Fruit fly (Drosophila melanogaster) ovary, adult (tissue): ENCODE measurements around the gene CG13063.

Source experiments
- CG17801 ChIP-seq: fragments of 200-800 bp; optimal IDR thresholded peaks from 2 replicates; lab custom pipeline; 2019; ENCODE audit warnings: missing biosample characterization, mild to moderate bottlenecking, missing genetic modification characterization, moderate library complexity; ENCODE audit not compliant: partially characterized antibody

CG13063 gene

DNA sequence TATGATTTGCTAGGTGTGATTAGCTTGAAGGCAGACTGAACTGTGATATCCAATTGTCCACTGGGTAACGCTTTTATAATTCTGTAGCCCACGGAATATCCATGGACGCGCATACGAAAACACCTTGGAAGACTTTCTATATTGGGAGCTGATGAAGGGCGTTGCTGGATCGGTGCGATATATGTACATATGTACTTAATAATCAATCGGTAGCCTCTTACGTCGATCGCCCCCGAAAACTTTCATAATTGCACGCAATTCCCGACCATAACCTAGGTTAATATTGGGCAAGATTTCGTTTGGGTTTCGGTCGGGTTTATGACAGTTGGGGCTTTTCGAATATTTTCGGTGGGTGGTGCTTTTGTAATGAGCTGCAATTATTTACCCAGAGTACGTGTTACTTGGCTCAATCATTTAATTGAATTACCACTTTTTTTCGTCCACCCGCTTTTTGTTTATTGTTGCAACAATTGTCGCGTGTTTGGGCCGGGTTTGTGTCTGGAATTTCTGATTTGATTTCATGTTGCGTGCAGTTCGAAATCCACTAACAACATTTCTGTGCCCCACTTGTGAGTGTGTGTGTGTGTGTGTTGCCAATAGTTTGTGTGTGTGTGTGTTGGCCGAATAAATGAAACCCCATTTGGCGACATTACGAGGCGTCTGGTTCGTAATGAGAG is 24.4 kb upstream of the CG13063 start, which contains the start of gene CG13049:
Gene CG13049, minus strand, starts transcription at position 51 of the 677 bp plus-strand sequence.
- no peak for TF ChIP-seq CG17801 (GFP tag; lab: Kevin White, UChicago)

dm6 chr3L:16283821-16284220 is 22.6 kb upstream of the CG13063 start, which contains the start of gene CG13048:
Gene CG13048 (minus strand): TSS chr3L:16283921.
- no peak for TF ChIP-seq CG17801 (GFP tag; lab: Kevin White, UChicago)

dm6 chr3L:16285346-16285911 is 21.0 kb upstream of the CG13063 start, which contains the start of gene CG13047:
Gene CG13047 (minus strand): TSS chr3L:16285396.
- no peak for TF ChIP-seq CG17801 (GFP tag; lab: Kevin White, UChicago)

DNA sequence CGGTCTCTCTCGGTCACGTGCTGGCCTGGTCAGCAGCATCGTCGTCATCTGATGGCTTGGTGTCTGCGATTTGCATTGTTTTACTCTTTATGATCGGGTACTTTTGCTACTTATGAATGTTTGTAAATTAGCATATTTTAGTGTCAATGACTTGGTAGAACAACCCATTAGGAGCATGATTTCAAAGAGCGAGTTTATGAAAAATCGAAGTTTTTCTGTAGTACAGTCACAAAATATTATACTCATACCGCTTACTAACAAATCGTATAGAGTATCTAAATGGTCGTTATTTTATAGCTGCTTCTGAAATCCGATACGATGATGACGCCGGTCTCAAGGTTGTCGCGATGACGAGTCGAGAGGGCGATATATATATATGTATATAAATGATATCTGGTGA is 20.1 kb upstream of the CG13063 start:
- no peak for TF ChIP-seq CG17801 (GFP tag; lab: Kevin White, UChicago)

DNA sequence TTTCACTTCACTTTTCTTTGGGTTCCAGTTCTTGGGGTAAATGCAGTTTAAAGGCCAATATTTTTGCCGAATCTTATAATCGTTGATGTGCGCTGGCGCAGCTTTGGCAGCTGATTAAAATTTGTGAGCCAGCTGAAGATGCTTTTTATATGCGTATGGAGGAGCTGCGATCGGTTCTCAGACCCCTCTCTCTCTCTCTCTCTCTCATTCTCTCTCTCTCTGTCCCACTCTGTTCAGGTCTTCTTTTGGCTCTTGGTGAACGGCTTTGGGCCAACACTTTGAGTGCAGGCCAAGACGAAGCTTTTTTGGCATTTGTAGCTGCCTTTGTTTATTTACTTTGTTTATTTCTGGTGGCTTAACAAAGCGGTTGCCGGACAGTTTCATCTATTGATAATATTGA is 18.1 kb upstream of the CG13063 start, which contains the start of gene CG13046:
Gene CG13046, minus strand, starts transcription at position 101 of the 400 bp plus-strand sequence.
- no peak for TF ChIP-seq CG17801 (GFP tag; lab: Kevin White, UChicago)

dm6 chr3L:16289067-16289466 is 17.3 kb upstream of the CG13063 start:
- no peak for TF ChIP-seq CG17801 (GFP tag; lab: Kevin White, UChicago)

dm6 chr3L:16290850-16291249 is 15.6 kb upstream of the CG13063 start, which contains the start of gene CG13045:
Gene CG13045 (minus strand): TSS chr3L:16290950.
- TF ChIP-seq CG17801 (GFP tag; lab: Kevin White, UChicago), result no peak

dm6 chr3L:16291678-16292077 is 14.7 kb upstream of the CG13063 start:
- TF ChIP-seq CG17801 (GFP tag; lab: Kevin White, UChicago), result no peak

- no peak for TF ChIP-seq CG17801 (GFP tag; lab: Kevin White, UChicago)
Measured at dm6 chr3L:16295447-16295846, 11.0 kb upstream of the CG13063 start, which contains the start of gene CG4962. Gene CG4962 (minus strand): TSS chr3L:16295547.

DNA sequence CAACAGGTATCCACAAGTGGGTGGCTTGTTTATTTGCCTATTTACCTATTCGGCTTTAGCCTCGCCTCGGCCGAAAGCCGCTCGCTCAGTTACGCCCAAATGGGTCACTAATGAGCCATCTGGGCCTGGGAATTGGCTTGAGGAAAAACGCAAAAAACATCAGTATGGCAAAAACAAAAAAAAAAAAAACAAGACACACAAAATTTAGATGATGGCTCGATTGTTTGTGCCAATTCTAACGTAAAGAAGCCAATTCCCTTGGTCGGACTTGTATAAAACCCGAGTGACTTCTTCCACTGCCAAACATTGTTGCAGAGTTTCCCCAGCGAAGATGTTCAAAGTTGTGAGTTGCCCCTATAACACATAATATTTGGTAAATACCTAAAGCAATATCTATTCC is 5.2 kb upstream of the CG13063 start, which contains the start of gene CG4982:
Gene CG4982, plus strand, starts transcription at position 301 of the 400 bp plus-strand sequence.
- TF ChIP-seq CG17801 (GFP tag; lab: Kevin White, UChicago), result no peak

dm6 chr3L:16303078-16303477 is 3.3 kb upstream of the CG13063 start, which contains the start of gene CG13044:
Gene CG13044 (minus strand): TSS chr3L:16303178.
- TF ChIP-seq CG17801 (GFP tag; lab: Kevin White, UChicago), result no peak

DNA sequence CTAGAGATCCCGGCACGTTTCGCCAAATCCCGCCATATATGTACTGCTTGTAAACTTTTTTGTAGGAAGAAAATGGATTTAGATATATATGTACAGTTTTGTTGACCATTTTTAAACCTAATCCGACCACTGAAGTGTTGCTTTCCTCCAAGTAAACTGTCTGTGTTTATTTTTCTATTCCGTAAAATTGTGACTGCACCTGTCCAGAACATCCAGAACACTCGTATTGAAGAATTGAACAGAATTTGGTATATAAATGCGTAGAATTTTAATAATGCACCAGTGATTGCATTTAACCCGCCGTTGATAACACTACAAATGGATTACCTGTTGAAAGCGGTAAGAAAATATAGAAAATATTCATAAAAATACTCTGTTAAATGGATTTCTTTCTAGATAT is 2.4 kb upstream of the CG13063 start, which contains the start of gene CG43249:
Gene CG43249, plus strand, starts transcription at position 301 of the 400 bp plus-strand sequence.
- TF ChIP-seq CG17801 (GFP tag; lab: Kevin White, UChicago), result no peak

dm6 chr3L:16308380-16308779 is 2.0 kb downstream of the CG13063 start, which contains the start of gene CG13042:
Gene CG13042 (minus strand): TSS chr3L:16308480.
- TF ChIP-seq CG17801 (GFP tag; lab: Kevin White, UChicago), result no peak

DNA sequence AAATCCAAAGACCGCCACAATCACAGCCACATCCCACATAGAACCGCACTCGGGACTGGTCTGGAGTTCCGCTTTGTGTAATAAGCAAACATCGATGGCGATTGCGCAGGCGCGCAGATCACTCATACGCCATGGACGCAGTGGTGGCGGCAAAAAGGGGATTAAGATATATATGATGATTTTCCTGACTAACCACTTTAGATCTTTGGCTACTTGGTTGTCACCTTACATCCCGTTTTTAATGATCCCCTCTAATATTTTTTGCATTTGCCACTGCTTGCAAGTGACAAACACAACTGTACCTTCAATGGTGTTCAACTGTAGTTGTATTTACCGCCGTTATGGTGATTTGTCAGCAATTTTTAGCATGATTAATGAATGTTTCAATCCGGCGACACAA is 3.6 kb downstream of the CG13063 start:
- no peak for TF ChIP-seq CG17801 (GFP tag; lab: Kevin White, UChicago)

DNA sequence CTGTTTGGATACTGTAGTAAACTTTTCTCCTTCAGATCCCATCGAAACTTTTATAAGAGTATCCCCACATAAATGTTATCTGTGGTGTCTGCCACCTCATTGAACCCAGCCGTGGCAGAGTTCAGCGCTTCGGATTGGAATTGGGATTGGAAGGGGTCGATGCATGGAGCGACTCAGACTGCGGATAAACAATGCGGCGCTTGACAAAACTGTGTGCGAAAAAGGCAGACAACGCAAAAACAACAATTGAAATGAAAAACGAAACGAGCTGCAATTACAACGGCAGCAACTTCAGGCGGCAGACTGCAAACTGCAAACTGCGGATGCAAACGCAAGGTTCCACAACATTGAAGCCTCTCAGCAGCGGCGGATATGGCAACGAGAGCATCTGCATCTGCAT is 7.6 kb downstream of the CG13063 start, which contains the start of gene CG13062:
Gene CG13062, plus strand, starts transcription at position 301 of the 400 bp plus-strand sequence.
- TF ChIP-seq CG17801 (GFP tag; lab: Kevin White, UChicago), result no peak
